Fruit fly (Drosophila melanogaster): ENCODE data around the gene mIF2.

The mIF2 gene

DNA sequence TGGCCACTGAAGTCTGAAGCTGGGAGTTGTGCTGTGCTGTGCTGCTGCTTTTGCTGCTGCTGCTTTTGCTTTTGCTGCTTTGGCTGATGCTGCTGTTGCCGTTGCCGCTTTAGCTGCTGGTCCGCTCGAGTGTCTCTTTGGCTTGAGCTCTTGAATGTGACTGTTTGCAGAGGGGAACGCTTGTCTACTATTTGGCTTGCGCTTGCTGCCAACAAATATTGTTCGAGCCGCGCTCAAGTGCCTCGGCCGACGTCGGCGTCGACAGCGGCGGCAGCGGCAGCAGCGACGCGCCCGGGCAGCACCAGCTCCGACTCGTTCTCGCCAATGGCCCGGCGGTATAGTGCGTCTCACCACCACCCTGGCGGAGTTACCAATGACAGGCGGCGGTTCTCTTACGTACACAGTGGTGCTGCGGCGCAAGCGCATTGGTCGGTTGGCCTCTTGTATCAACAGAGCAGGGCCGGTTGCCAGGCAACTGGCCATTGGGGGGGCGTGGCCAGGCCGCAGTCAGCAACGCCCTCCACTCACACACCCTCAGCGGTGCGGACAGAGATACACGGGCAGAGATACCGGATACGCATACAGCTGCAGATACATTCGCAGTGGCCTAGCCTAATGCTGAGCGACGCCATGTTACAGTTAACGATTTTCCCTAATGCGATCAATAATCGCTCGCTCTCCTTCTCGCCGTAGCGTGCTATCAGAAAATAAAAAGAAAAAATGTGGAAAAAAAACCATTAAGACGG lies 40.6 kb upstream of the mIF2 start, which contains the start of gene fkh (continued):
- peak; percentile 55 for TF ChIP-seq NFAT (GFP tag; IDR thresholded peaks at IDR 0.05)
- TF ChIP-seq lilli (GFP tag; optimal IDR thresholded peaks at IDR 0.05), result peak; percentile 64
- TF ChIP-seq wdn (GFP tag; IDR thresholded peaks at IDR 0.05), result peak; percentile 67
- TF ChIP-seq kay (GFP tag; optimal IDR thresholded peaks at IDR 0.05), result peak; percentile 73
- peak; percentile 40 for TF ChIP-seq sd (tag; optimal IDR thresholded peaks at IDR 0.05)
- peak; percentile 92 for TF ChIP-seq pho (GFP tag; optimal IDR thresholded peaks at IDR 0.05)
- peak; percentile 64 for TF ChIP-seq CG9876 (GFP tag; optimal IDR thresholded peaks at IDR 0.05)
- peak; percentile 97 for TF ChIP-seq Side (GFP tag; optimal IDR thresholded peaks at IDR 0.05)
- no peak; the same call in 2 of the 3 replicates for TF ChIP-seq ase (GFP tag; IDR thresholded peaks at IDR 0.05)
- TF ChIP-seq croc (GFP tag; conservative IDR thresholded peaks at IDR 0.05), result no peak; the same call in 2 of the 3 replicates
- peak; percentile 75 for TF ChIP-seq CG5953 (GFP tag; IDR thresholded peaks at IDR 0.05)
- peak; percentile 72; the same call in 1 of the 2 replicates for TF ChIP-seq E2f2 (GFP tag; IDR thresholded peaks at IDR 0.05)
- peak; percentile 45 for TF ChIP-seq CG31224 (GFP tag; IDR thresholded peaks at IDR 0.05)
- peak in 1 of 2 experiments; percentile 38 for TF ChIP-seq Trl (optimal IDR thresholded peaks at IDR 0.05)
- TF ChIP-seq Trl (GFP tag; optimal IDR thresholded peaks at IDR 0.05), result peak; percentile 94
- TF ChIP-seq CG4617 (GFP tag; optimal IDR thresholded peaks at IDR 0.05; ENCODE audit: borderline replicate concordance), result peak; percentile 25
- TF ChIP-seq CG1024 (GFP tag; IDR thresholded peaks at IDR 0.05), result 0 out of 2 replicates have a peak, but pooled peaks have one; percentile 41
- TF ChIP-seq CG9932 (GFP tag; IDR thresholded peaks at IDR 0.05), result peak; percentile 58
- TF ChIP-seq slou (GFP tag; optimal IDR thresholded peaks at IDR 0.05), result peak; percentile 65
- TF ChIP-seq tll (GFP tag; optimal IDR thresholded peaks at IDR 0.05), result peak in 1 of 2 experiments; percentile 48
- TF ChIP-seq Dbx (GFP tag; IDR thresholded peaks at IDR 0.05), result peak; percentile 93
- peak; percentile 95 for TF ChIP-seq CHES-1-like (GFP tag; optimal IDR thresholded peaks at IDR 0.05)
- peak; percentile 34 for TF ChIP-seq pros (GFP tag; optimal IDR thresholded peaks at IDR 0.05)
- peak; percentile 99 for TF ChIP-seq caup (GFP tag; optimal IDR thresholded peaks at IDR 0.05; ENCODE audit: severe bottlenecking)
- TF ChIP-seq CG18619 (GFP tag; optimal IDR thresholded peaks at IDR 0.05), result peak; percentile 95
- TF ChIP-seq eyg (GFP tag; optimal IDR thresholded peaks at IDR 0.05), result peak; percentile 93
- TF ChIP-seq Oli (tag; optimal IDR thresholded peaks at IDR 0.05), result no peak
- peak; percentile 98 for TF ChIP-seq mirr (GFP tag; optimal IDR thresholded peaks at IDR 0.05)
- peak; percentile 95 for TF ChIP-seq HmgZ (tag; optimal IDR thresholded peaks at IDR 0.05)
- peak; percentile 13; the same call in 1 of the 2 replicates for TF ChIP-seq lmd (GFP tag; IDR thresholded peaks at IDR 0.05)
- TF ChIP-seq salm (tag; optimal IDR thresholded peaks at IDR 0.05), result peak; percentile 64
- TF ChIP-seq ap (GFP tag; IDR thresholded peaks at IDR 0.05), result peak; percentile 42; the same call in 1 of the 2 replicates
- TF ChIP-seq CG6272 (GFP tag; IDR thresholded peaks at IDR 0.05), result no peak
- peak; percentile 98 for TF ChIP-seq CG2875 (GFP tag; optimal IDR thresholded peaks at IDR 0.05)
- TF ChIP-seq knrl (GFP tag; IDR thresholded peaks at IDR 0.05; ENCODE audit: partially characterized antibody), result no peak
- peak; percentile 92 for TF ChIP-seq CG12236 (GFP tag; optimal IDR thresholded peaks at IDR 0.05)
- TF ChIP-seq HLH4C (GFP tag; IDR thresholded peaks at IDR 0.05; ENCODE audit: partially characterized antibody), result no peak
- TF ChIP-seq CG2120 (GFP tag; optimal IDR thresholded peaks at IDR 0.05), result peak; percentile 82
- TF ChIP-seq Max (GFP tag; optimal IDR thresholded peaks at IDR 0.05), result peak; percentile 88
- peak; percentile 67 for TF ChIP-seq CG11696 (GFP tag; IDR thresholded peaks at IDR 0.05)
- peak; percentile 85 for TF ChIP-seq CG8478 (optimal IDR thresholded peaks at IDR 0.05)
- TF ChIP-seq CG33213 (GFP tag; optimal IDR thresholded peaks at IDR 0.05), result peak; percentile 95
- TF ChIP-seq Sox102F (GFP tag; optimal IDR thresholded peaks at IDR 0.05), result peak; percentile 56
- peak; percentile 59 for TF ChIP-seq peb (GFP tag; IDR thresholded peaks at IDR 0.05)
- TF ChIP-seq disco-r (GFP tag; optimal IDR thresholded peaks at IDR 0.05), result peak; percentile 86
- peak; percentile 40 for TF ChIP-seq ind (GFP tag; optimal IDR thresholded peaks at IDR 0.05)
- TF ChIP-seq CG3281 (GFP tag; optimal IDR thresholded peaks at IDR 0.05), result peak; percentile 97
- TF ChIP-seq CG12744 (GFP tag; optimal IDR thresholded peaks at IDR 0.05), result peak; percentile 85
- TF ChIP-seq CG30020 (tag; optimal IDR thresholded peaks at IDR 0.05), result no peak
- TF ChIP-seq gem (tag; optimal IDR thresholded peaks at IDR 0.05), result peak; percentile 70

All from whole organism, embryonic.